Worm (Caenorhabditis elegans): ENCODE measurements around the gene Y38C1BA.4.

ce11 chrIV:1834972-1835371 is 13.3 kb downstream of the Y38C1BA.4 start:
- TF ChIP-seq ama-1 (optimal IDR thresholded peaks at IDR 0.05) = no peak
- TF ChIP-seq aly-1 (tag; optimal IDR thresholded peaks at IDR 0.05) = no peak
- no peak for TF ChIP-seq ets-7 (tag; optimal IDR thresholded peaks at IDR 0.05)
- TF ChIP-seq pes-1 (GFP tag; IDR thresholded peaks at IDR 0.05) = no peak
- TF ChIP-seq B0310.2 (tag; optimal IDR thresholded peaks at IDR 0.05) = no peak
- TF ChIP-seq flt-1 (GFP tag; IDR thresholded peaks at IDR 0.05) = no peak
- TF ChIP-seq hmg-4 (GFP tag; optimal IDR thresholded peaks at IDR 0.05) = no peak
- TF ChIP-seq tbx-37 (GFP tag; conservative IDR thresholded peaks at IDR 0.05) = no peak
- TF ChIP-seq ceh-36 (tag; optimal IDR thresholded peaks at IDR 0.05) = no peak
- no peak for TF ChIP-seq tra-4 (tag; optimal IDR thresholded peaks at IDR 0.05)
- TF ChIP-seq tbx-11 (GFP tag; IDR thresholded peaks at IDR 0.05) = no peak
- no peak for TF ChIP-seq ceh-13 (GFP tag; optimal IDR thresholded peaks at IDR 0.05)
- no peak for TF ChIP-seq hnd-1 (tag; optimal IDR thresholded peaks at IDR 0.05)
- no peak for TF ChIP-seq scrt-1 (GFP tag; IDR thresholded peaks at IDR 0.05)

Data from whole organism, early embryonic.